Worm (Caenorhabditis elegans) whole organism, midembryonic: ENCODE results near the gene F54D12.1.

Experiments used
- T22C8.4 ChIP-seq: fragments of 200-800 bp; sonication (Bioruptor generic); IDR thresholded peaks from 2 replicates; pipeline ENCODE4 v1.3.6; 2022; ENCODE audit warnings: missing genetic modification characterization, missing compliant biosample characterization
- cog-1 ChIP-seq: sonication (generic microtip); optimal IDR thresholded peaks from 2 replicates; lab custom pipeline; 2016; ENCODE audit warnings: missing genetic modification characterization, missing compliant biosample characterization
- flt-1 ChIP-seq: fragments of 200-800 bp; sonication (Bioruptor generic); IDR thresholded peaks from 2 replicates; pipeline ENCODE4 v1.3.6; 2022; ENCODE audit warnings: missing genetic modification characterization, missing compliant biosample characterization
- klf-2 ChIP-seq: fragments of 200-800 bp; sonication (Bioruptor generic); conservative IDR thresholded peaks from 2 replicates; pipeline ENCODE4 v1.3.6; 2022; ENCODE audit warnings: missing genetic modification reagents, missing genetic modification characterization, missing compliant biosample characterization
- med-1 ChIP-seq: sonication (generic microtip); optimal IDR thresholded peaks from 2 replicates; lab custom pipeline; 2017; ENCODE audit warnings: missing genetic modification characterization, mild to moderate bottlenecking, missing compliant biosample characterization, antibody characterized with exemption, missing genetic modification reagents; ENCODE audit not compliant: insufficient read depth
- ref-1 ChIP-seq: fragments of 200-800 bp; sonication (Bioruptor generic); conservative IDR thresholded peaks from 2 replicates; pipeline ENCODE4 v1.3.6; 2022; ENCODE audit warnings: missing genetic modification reagents, missing genetic modification characterization, missing compliant biosample characterization
- tab-1 ChIP-seq: fragments of 200-800 bp; sonication (Bioruptor generic); IDR thresholded peaks from 2 replicates; pipeline ENCODE4 v1.3.6; 2022; ENCODE audit warnings: missing genetic modification characterization, missing compliant biosample characterization
- ztf-23 ChIP-seq: fragments of 200-800 bp; sonication (Bioruptor generic); IDR thresholded peaks from 2 replicates; pipeline ENCODE4 v1.3.6; 2022; ENCODE audit warnings: missing genetic modification reagents, missing genetic modification characterization, missing compliant biosample characterization
- ztf-29 ChIP-seq: fragments of 200-800 bp; sonication (Bioruptor generic); IDR thresholded peaks from 2 replicates; pipeline ENCODE4 v1.3.6; 2022; ENCODE audit warnings: missing genetic modification reagents, missing genetic modification characterization, missing compliant biosample characterization

The F54D12.1 gene

ce11 chrII:1398396-1398795 is 1.8 kb upstream of the F54D12.1 start, which contains the start of gene F54D12.2:
Gene F54D12.2, plus strand, starts transcription at chrII:1398696.
- TF ChIP-seq ref-1 (GFP tag; lab: Robert Waterston, UW) (no peak), flt-1 (GFP tag; lab: Robert Waterston, UW) (no peak), ztf-23 (no peak), tab-1 (GFP tag; lab: Robert Waterston, UW) (no peak), ztf-29 (no peak), cog-1 (no peak), klf-2 (GFP tag; lab: Robert Waterston, UW) (no peak), med-1 (GFP tag; lab: Kevin White, UChicago) (no peak), T22C8.4 (GFP tag; lab: Robert Waterston, UW) (no peak)

- TF ChIP-seq ztf-29 (no peak), tab-1 (GFP tag; lab: Robert Waterston, UW) (no peak), ref-1 (GFP tag; lab: Robert Waterston, UW) (no peak), cog-1 (no peak)
Observed at ce11 chrII:1401474-1401873, 1.3 kb downstream of the F54D12.1 start, which contains the start of gene Y51H7C.8. Gene Y51H7C.8, plus strand, starts transcription at chrII:1401774.

- no peak for TF ChIP-seq ref-1 (GFP tag; lab: Robert Waterston, UW)
- TF ChIP-seq med-1 (GFP tag; lab: Kevin White, UChicago), result no peak
- no peak for TF ChIP-seq cog-1
- no peak for TF ChIP-seq ztf-29
- TF ChIP-seq T22C8.4 (GFP tag; lab: Robert Waterston, UW), result no peak
- no peak for TF ChIP-seq klf-2 (GFP tag; lab: Robert Waterston, UW)
Observed at ce11 chrII:1402167-1402619, 2.0 kb downstream of the F54D12.1 start, which contains the start of gene Y51H7C.7. Gene Y51H7C.7, plus strand, starts transcription at chrII:1402569.

ce11 chrII:1403056-1403455 is 2.9 kb downstream of the F54D12.1 start, which contains the start of the genes Y51H7C.41 and cogc-4:
Gene Y51H7C.41, plus strand, starts transcription at chrII:1403321.
Gene cogc-4, plus strand, starts transcription at chrII:1403441.
- TF ChIP-seq T22C8.4 (GFP tag; lab: Robert Waterston, UW), result no peak
- no peak for TF ChIP-seq ref-1 (GFP tag; lab: Robert Waterston, UW)
- TF ChIP-seq ztf-23, result no peak
- no peak for TF ChIP-seq flt-1 (GFP tag; lab: Robert Waterston, UW)

ce11 chrII:1411372-1411771 is 11.2 kb downstream of the F54D12.1 start, which contains the start of gene Y51H7C.9:
Gene Y51H7C.9, minus strand, starts transcription at chrII:1411472.
- TF ChIP-seq med-1 (GFP tag; lab: Kevin White, UChicago) (no peak), ztf-29 (no peak), flt-1 (GFP tag; lab: Robert Waterston, UW) (no peak), ref-1 (GFP tag; lab: Robert Waterston, UW) (no peak), cog-1 (no peak), tab-1 (GFP tag; lab: Robert Waterston, UW) (no peak), klf-2 (GFP tag; lab: Robert Waterston, UW) (no peak)

ce11 chrII:1412359-1412907 is 12.2 kb downstream of the F54D12.1 start, which contains the start of gene alkb-1:
Gene alkb-1, plus strand, starts transcription at chrII:1412409.
- TF ChIP-seq ref-1 (GFP tag; lab: Robert Waterston, UW) (no peak), T22C8.4 (GFP tag; lab: Robert Waterston, UW) (peak; percentile 45; the same call in 1 of the 2 replicates)

- TF ChIP-seq T22C8.4 (GFP tag; lab: Robert Waterston, UW) (peak; percentile 35; the same call in 1 of the 2 replicates), klf-2 (GFP tag; lab: Robert Waterston, UW) (no peak), ref-1 (GFP tag; lab: Robert Waterston, UW) (no peak), tab-1 (GFP tag; lab: Robert Waterston, UW) (no peak), med-1 (GFP tag; lab: Kevin White, UChicago) (no peak), ztf-29 (no peak), flt-1 (GFP tag; lab: Robert Waterston, UW) (no peak)
Observed at ce11 chrII:1419994-1420393, 19.8 kb downstream of the F54D12.1 start.

ce11 chrII:1420806-1421463 is 20.7 kb downstream of the F54D12.1 start:
- TF ChIP-seq ztf-23, result no peak

- TF ChIP-seq ztf-29 (no peak), ref-1 (GFP tag; lab: Robert Waterston, UW) (no peak), med-1 (GFP tag; lab: Kevin White, UChicago) (no peak), cog-1 (no peak)
Observed at ce11 chrII:1423660-1424059, 23.5 kb downstream of the F54D12.1 start, which contains the start of gene Y51H7C.10. Gene Y51H7C.10, minus strand, starts transcription at chrII:1423760.

- TF ChIP-seq ztf-29 (no peak), med-1 (GFP tag; lab: Kevin White, UChicago) (no peak)
Observed at ce11 chrII:1436715-1437114, 36.5 kb downstream of the F54D12.1 start.
